Worm (Caenorhabditis elegans) whole organism, early embryonic: ENCODE results near the gene C33E10.1.

ENCODE experiments used
- B0310.2 ChIP-seq: sonication (generic microtip); optimal IDR thresholded peaks from 2 replicates; lab custom pipeline; 2016; ENCODE audit warnings: mild to moderate bottlenecking, missing genetic modification characterization, missing compliant biosample characterization
- F13C5.2 ChIP-seq: sonication (generic microtip); optimal IDR thresholded peaks from 2 replicates; lab custom pipeline; 2017; ENCODE audit warnings: mild to moderate bottlenecking, missing genetic modification characterization, inconsistent platforms, missing compliant biosample characterization
- aly-1 ChIP-seq: sonication (generic microtip); optimal IDR thresholded peaks from 2 replicates; lab custom pipeline; 2016; ENCODE audit warnings: missing genetic modification characterization, missing compliant biosample characterization
- ama-1 ChIP-seq: fragments of 150-350 bp; optimal IDR thresholded peaks from 2 replicates; lab custom pipeline; 2014
- ceh-13 ChIP-seq: fragments of 200-800 bp; sonication (Bioruptor generic); optimal IDR thresholded peaks from 2 replicates; lab custom pipeline; 2018; ENCODE audit warnings: mild to moderate bottlenecking, missing genetic modification characterization, missing compliant biosample characterization
- ceh-36 ChIP-seq: sonication (generic microtip); optimal IDR thresholded peaks from 2 replicates; lab custom pipeline; 2016; ENCODE audit warnings: missing genetic modification characterization, inconsistent platforms, missing compliant biosample characterization
- ets-7 ChIP-seq: sonication (generic microtip); optimal IDR thresholded peaks from 2 replicates; lab custom pipeline; 2016; ENCODE audit warnings: missing genotype, missing genetic modification characterization, missing compliant biosample characterization
- flt-1 ChIP-seq: fragments of 200-800 bp; sonication (Bioruptor generic); IDR thresholded peaks from 2 replicates; pipeline ENCODE4 v1.3.6; 2022; ENCODE audit warnings: missing genetic modification characterization, missing compliant biosample characterization
- hmbx-1 ChIP-seq: sonication (generic microtip); optimal IDR thresholded peaks from 2 replicates; lab custom pipeline; 2016; ENCODE audit warnings: mild to moderate bottlenecking, missing genetic modification characterization, missing compliant biosample characterization
- hmg-4 ChIP-seq: fragments of 200-800 bp; sonication (Bioruptor generic); optimal IDR thresholded peaks from 2 replicates; lab custom pipeline; 2018; ENCODE audit warnings: mild to moderate bottlenecking, missing genetic modification characterization, missing compliant biosample characterization
- tbx-11 ChIP-seq: fragments of 200-800 bp; sonication (Bioruptor generic); IDR thresholded peaks from 2 replicates; pipeline ENCODE4 v1.3.6; 2022; ENCODE audit warnings: missing genetic modification characterization, missing compliant biosample characterization
- tbx-37 ChIP-seq: fragments of 200-800 bp; sonication (Bioruptor generic); conservative IDR thresholded peaks from 2 replicates; pipeline ENCODE4 v1.3.6; 2022; ENCODE audit warnings: missing genetic modification reagents, missing genetic modification characterization, missing compliant biosample characterization

ce11 chrX:17329075-17329474, 24.1 kb downstream of the C33E10.1 start:
- TF ChIP-seq flt-1 (GFP tag; lab: Robert Waterston, UW) (no peak), ceh-13 (GFP tag; lab: Kevin White, UChicago) (no peak), tbx-11 (no peak), B0310.2 (tag; lab: Kevin White, UChicago) (no peak), hmg-4 (GFP tag; lab: Kevin White, UChicago) (no peak), ama-1 (lab: Kevin White, UChicago) (no peak), ets-7 (tag; lab: Kevin White, UChicago) (no peak), tbx-37 (GFP tag; lab: Robert Waterston, UW) (no peak), aly-1 (tag; lab: Kevin White, UChicago) (no peak), ceh-36 (tag; lab: Kevin White, UChicago) (no peak), hmbx-1 (tag; lab: Kevin White, UChicago) (no peak), F13C5.2 (tag; lab: Kevin White, UChicago) (no peak)
